Worm (Caenorhabditis elegans) whole organism, mixed stage, embryonic: ENCODE results near the gene selt-1.1.

Experiments used
- ceh-83 ChIP-seq: fragments of 200-800 bp; sonication (Bioruptor generic); optimal IDR thresholded peaks from 2 replicates; lab custom pipeline; 2018; ENCODE audit warnings: mild to moderate bottlenecking, missing genetic modification characterization, missing compliant biosample characterization
- lin-13 ChIP-seq: fragments of 150-350 bp; optimal IDR thresholded peaks from 2 replicates; lab custom pipeline; 2014; ENCODE audit warnings: missing biosample characterization, missing genetic modification characterization
- snpc-4 ChIP-seq: fragments of 150-350 bp; optimal IDR thresholded peaks from 2 replicates; lab custom pipeline; 2014; ENCODE audit warnings: missing biosample characterization, missing genetic modification characterization
- tbx-8 ChIP-seq: fragments of 200-800 bp; sonication (Bioruptor generic); optimal IDR thresholded peaks from 2 replicates; lab custom pipeline; 2018; ENCODE audit warnings: mild to moderate bottlenecking, missing genetic modification characterization, moderate library complexity, missing compliant biosample characterization

DNA sequence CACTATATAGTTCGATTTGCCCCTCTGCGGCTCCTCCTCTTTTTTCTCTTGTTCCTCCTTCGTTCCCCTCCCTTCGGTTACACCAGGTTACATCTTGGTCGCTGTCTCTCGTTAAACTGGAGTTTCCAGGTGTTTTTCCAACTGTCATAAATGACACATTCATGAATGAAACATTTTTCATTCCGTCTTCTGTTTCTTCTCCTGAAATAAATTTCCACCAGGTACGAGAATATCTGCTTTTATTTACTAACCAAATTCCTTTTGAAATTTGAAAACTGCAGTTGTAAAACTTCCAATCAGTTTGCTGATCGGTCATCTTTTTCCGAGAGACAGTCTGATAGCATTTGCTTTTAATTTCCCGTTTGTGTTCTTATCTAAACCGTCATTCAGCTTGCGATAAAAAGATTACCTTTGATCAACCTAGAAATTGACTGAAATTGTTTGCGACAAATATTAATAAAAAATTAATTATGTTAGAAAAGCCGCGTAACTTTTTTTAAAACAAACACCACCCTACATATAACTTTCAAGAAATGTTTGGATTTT lies 10.0 kb upstream of the selt-1.1 start, which contains the start of gene C35C5.10:
- TF ChIP-seq ceh-83 (GFP tag; lab: Kevin White, UChicago) (no peak), tbx-8 (GFP tag; lab: Kevin White, UChicago) (no peak), lin-13 (tag; lab: Kevin White, UChicago) (no peak), snpc-4 (tag; lab: Kevin White, UChicago) (no peak)
